Fruit fly (Drosophila melanogaster): Measurements from ENCODE around the gene Tim9a.
A peak's percentile ranks its signal among the peaks of the same experiment; 100 is the strongest.

The Tim9a gene

DNA sequence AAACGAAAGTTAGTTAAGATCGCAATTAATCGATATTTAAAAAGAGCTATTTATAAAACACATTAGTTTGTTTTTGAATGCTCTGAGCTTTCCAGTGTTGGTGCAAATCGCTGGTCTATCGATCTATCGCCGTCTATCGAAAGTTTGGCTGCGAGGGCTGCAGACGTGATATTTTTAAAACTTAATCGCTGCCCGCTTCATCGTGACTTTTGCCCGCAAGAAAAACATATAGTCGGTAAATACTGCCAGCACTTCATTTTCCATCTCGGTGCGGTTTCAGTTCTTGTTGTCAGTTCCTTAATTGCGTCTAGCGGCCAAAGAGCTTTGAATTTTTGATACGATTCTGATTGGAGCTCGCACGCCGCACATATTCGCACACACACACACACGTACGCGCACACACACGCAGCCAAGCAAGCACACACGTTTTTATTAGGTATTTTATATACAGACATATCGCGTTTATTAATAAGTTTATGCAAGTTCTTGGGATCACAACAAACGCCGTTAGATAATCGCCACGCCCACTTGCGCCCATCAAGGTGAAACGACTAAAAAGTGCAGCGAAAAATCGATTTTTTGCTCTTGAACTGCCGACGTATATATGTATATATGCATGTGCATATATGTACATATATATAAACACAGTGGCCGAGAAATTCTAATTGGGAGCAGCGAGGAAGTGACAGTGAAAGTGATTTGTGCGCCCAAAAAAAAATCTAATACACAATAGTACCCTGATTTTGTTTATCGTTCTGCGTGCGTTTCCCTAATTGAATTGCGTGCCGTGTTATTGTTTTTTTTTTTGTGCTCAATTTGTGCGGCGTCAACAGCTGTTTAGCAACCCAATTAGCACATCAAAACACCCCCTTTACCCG is 13.9 kb upstream of the Tim9a start (continued):
- TF ChIP-seq tin (GFP tag; optimal IDR thresholded peaks at IDR 0.05) (peak; percentile 18), rib (GFP tag; IDR thresholded peaks at IDR 0.05) (no peak), CG33213 (GFP tag; optimal IDR thresholded peaks at IDR 0.05) (no peak), CG6765 (GFP tag; optimal IDR thresholded peaks at IDR 0.05) (no peak), emc (GFP tag; optimal IDR thresholded peaks at IDR 0.05) (no peak), CG11723 (GFP tag; optimal IDR thresholded peaks at IDR 0.05) (no peak), CG31224 (GFP tag; IDR thresholded peaks at IDR 0.05) (no peak), CG10209 (GFP tag; optimal IDR thresholded peaks at IDR 0.05) (no peak), CG2116 (GFP tag; optimal IDR thresholded peaks at IDR 0.05) (peak; percentile 61), CG3065 (GFP tag; optimal IDR thresholded peaks at IDR 0.05) (no peak), jing (GFP tag; optimal IDR thresholded peaks at IDR 0.05) (no peak), cad (GFP tag; optimal IDR thresholded peaks at IDR 0.05) (no peak), CG10654 (GFP tag; optimal IDR thresholded peaks at IDR 0.05) (no peak), Atf6 (GFP tag; IDR thresholded peaks at IDR 0.05) (0 out of 2 replicates have a peak, but pooled peaks have one; percentile 48), gsb (GFP tag; IDR thresholded peaks at IDR 0.05) (no peak), CG2889 (GFP tag; IDR thresholded peaks at IDR 0.05) (no peak), Ssrp (tag; optimal IDR thresholded peaks at IDR 0.05) (no peak), fd102C (GFP tag; optimal IDR thresholded peaks at IDR 0.05) (no peak), CG6272 (GFP tag; IDR thresholded peaks at IDR 0.05) (no peak), bcd (GFP tag; optimal IDR thresholded peaks at IDR 0.05) (no peak), CHES-1-like (GFP tag; optimal IDR thresholded peaks at IDR 0.05) (peak; percentile 44), CG15011 (GFP tag; optimal IDR thresholded peaks at IDR 0.05) (no peak), tna (GFP tag; IDR thresholded peaks at IDR 0.05; ENCODE audit: partially characterized antibody) (peak; percentile 75), wor (GFP tag; IDR thresholded peaks at IDR 0.05) (no peak), CG10462 (GFP tag; optimal IDR thresholded peaks at IDR 0.05) (no peak), gem (tag; optimal IDR thresholded peaks at IDR 0.05) (peak; percentile 14), D (optimal IDR thresholded peaks at IDR 0.05) (no peak), D (GFP tag; optimal IDR thresholded peaks at IDR 0.05) (no peak), CG11085 (GFP tag; IDR thresholded peaks at IDR 0.05) (no peak), Drgx (GFP tag; IDR thresholded peaks at IDR 0.05) (no peak), croc (GFP tag; conservative IDR thresholded peaks at IDR 0.05) (no peak), HLH4C (GFP tag; IDR thresholded peaks at IDR 0.05; ENCODE audit: partially characterized antibody) (peak; percentile 75), CG13296 (GFP tag; optimal IDR thresholded peaks at IDR 0.05) (no peak), CG1792 (GFP tag; optimal IDR thresholded peaks at IDR 0.05) (no peak), tgo (GFP tag; IDR thresholded peaks at IDR 0.05) (no peak), H15 (GFP tag; IDR thresholded peaks at IDR 0.05) (no peak), CG10543 (GFP tag; optimal IDR thresholded peaks at IDR 0.05) (no peak), slp2 (GFP tag; optimal IDR thresholded peaks at IDR 0.05) (no peak), ato (GFP tag; IDR thresholded peaks at IDR 0.05; ENCODE audit: partially characterized antibody) (no peak; the same call in 1 of the 2 replicates), CG17328 (GFP tag; IDR thresholded peaks at IDR 0.05) (no peak), YL-1 (GFP tag; optimal IDR thresholded peaks at IDR 0.05) (peak; percentile 6), chinmo (GFP tag; IDR thresholded peaks at IDR 0.05; ENCODE audit: partially characterized antibody) (0 out of 4 replicates have a peak, but pooled peaks have one; percentile 50), pros (GFP tag; optimal IDR thresholded peaks at IDR 0.05) (no peak), CG9727 (GFP tag; optimal IDR thresholded peaks at IDR 0.05) (no peak), Ada2b (GFP tag; IDR thresholded peaks at IDR 0.05) (no peak), H2.0 (GFP tag; IDR thresholded peaks at IDR 0.05) (no peak), HHEX (GFP tag; optimal IDR thresholded peaks at IDR 0.05) (no peak), repo (GFP tag; optimal IDR thresholded peaks at IDR 0.05) (no peak), CG12155 (GFP tag; optimal IDR thresholded peaks at IDR 0.05) (no peak), dpn (GFP tag; optimal IDR thresholded peaks at IDR 0.05) (no peak)
